Worm (Caenorhabditis elegans) whole organism, late embryonic: ENCODE results near the gene gbh-1.
A peak's percentile ranks its signal among the peaks of the same experiment; 100 is the strongest.

Source experiments
- C38D4.7 ChIP-seq: fragments of 200-800 bp; sonication (Bioruptor generic); optimal IDR thresholded peaks from 2 replicates; lab custom pipeline; 2018; ENCODE audit warnings: mild to moderate bottlenecking, missing genetic modification characterization, moderate library complexity, missing compliant biosample characterization
- F13H6.1 ChIP-seq: sonication (generic microtip); optimal IDR thresholded peaks from 2 replicates; lab custom pipeline; 2016; ENCODE audit warnings: missing genetic modification characterization, missing compliant biosample characterization
- T23F11.4 ChIP-seq: fragments of 200-800 bp; sonication (Bioruptor generic); optimal IDR thresholded peaks from 2 replicates; lab custom pipeline; 2018; ENCODE audit warnings: mild to moderate bottlenecking, missing genetic modification characterization, missing compliant biosample characterization
- Y22D7AL.16 ChIP-seq: sonication (generic microtip); optimal IDR thresholded peaks from 2 replicates; lab custom pipeline; 2016; ENCODE audit warnings: missing genetic modification characterization, missing compliant biosample characterization
- ahr-1 ChIP-seq: sonication (generic microtip); optimal IDR thresholded peaks from 2 replicates; lab custom pipeline; 2016; ENCODE audit warnings: missing genetic modification characterization, missing compliant biosample characterization
- ama-1 ChIP-seq: fragments of 150-350 bp; optimal IDR thresholded peaks from 2 replicates; lab custom pipeline; 2014
- ceh-14 ChIP-seq: sonication (generic microtip); optimal IDR thresholded peaks from 2 replicates; lab custom pipeline; 2016; ENCODE audit warnings: missing genotype, missing genetic modification characterization, missing compliant biosample characterization
- ceh-19 ChIP-seq: fragments of 200-800 bp; sonication (Bioruptor generic); optimal IDR thresholded peaks from 2 replicates; lab custom pipeline; 2018; ENCODE audit warnings: mild to moderate bottlenecking, missing genetic modification characterization, missing compliant biosample characterization
- ceh-2 ChIP-seq: sonication (generic microtip); optimal IDR thresholded peaks from 2 replicates; lab custom pipeline; 2016; ENCODE audit warnings: missing genotype, missing genetic modification characterization, missing compliant biosample characterization
- ceh-22 ChIP-seq: sonication (generic microtip); optimal IDR thresholded peaks from 2 replicates; lab custom pipeline; 2017; ENCODE audit warnings: missing biosample characterization, missing genetic modification characterization
- ceh-31 ChIP-seq: sonication (generic microtip); optimal IDR thresholded peaks from 2 replicates; lab custom pipeline; 2016; ENCODE audit warnings: missing genetic modification characterization, missing compliant biosample characterization
- ceh-48 ChIP-seq: sonication (generic microtip); optimal IDR thresholded peaks from 2 replicates; lab custom pipeline; 2016; ENCODE audit warnings: missing genetic modification characterization, inconsistent platforms, missing compliant biosample characterization
- ceh-6 ChIP-seq: fragments of 200-800 bp; sonication (Bioruptor generic); optimal IDR thresholded peaks from 2 replicates; lab custom pipeline; 2018; ENCODE audit warnings: mild to moderate bottlenecking, missing genetic modification characterization, missing compliant biosample characterization
- ceh-9 ChIP-seq: sonication (generic microtip); optimal IDR thresholded peaks from 2 replicates; lab custom pipeline; 2016; ENCODE audit warnings: mild to moderate bottlenecking, missing genetic modification characterization, inconsistent platforms, missing compliant biosample characterization
- dmd-4 ChIP-seq: sonication (generic microtip); optimal IDR thresholded peaks from 2 replicates; lab custom pipeline; 2016; ENCODE audit warnings: borderline replicate concordance, missing genetic modification characterization, missing compliant biosample characterization
- elt-2 ChIP-seq: sonication (generic microtip); optimal IDR thresholded peaks from 2 replicates; lab custom pipeline; 2016; ENCODE audit warnings: missing genetic modification reagents, missing genetic modification characterization, missing compliant biosample characterization
- elt-4 ChIP-seq: sonication (generic microtip); optimal IDR thresholded peaks from 2 replicates; lab custom pipeline; 2016; ENCODE audit warnings: missing genetic modification characterization, missing compliant biosample characterization
- hlh-13 ChIP-seq: fragments of 200-800 bp; sonication (Bioruptor generic); optimal IDR thresholded peaks from 2 replicates; lab custom pipeline; 2018; ENCODE audit warnings: mild to moderate bottlenecking, missing genetic modification characterization, missing compliant biosample characterization
- hlh-15 ChIP-seq: sonication (generic microtip); optimal IDR thresholded peaks from 2 replicates; lab custom pipeline; 2016; ENCODE audit warnings: missing genetic modification characterization, missing compliant biosample characterization
- hlh-30 ChIP-seq: sonication (generic microtip); optimal IDR thresholded peaks from 2 replicates; lab custom pipeline; 2017; ENCODE audit warnings: antibody characterized with exemption, missing genetic modification characterization, missing compliant biosample characterization; ENCODE audit not compliant: insufficient read depth
- mec-3 ChIP-seq: sonication (generic microtip); optimal IDR thresholded peaks from 2 replicates; lab custom pipeline; 2016; ENCODE audit warnings: borderline replicate concordance, missing genetic modification characterization, missing compliant biosample characterization
- nfya-1 ChIP-seq: sonication (generic microtip); optimal IDR thresholded peaks from 2 replicates; lab custom pipeline; 2017; ENCODE audit warnings: missing genetic modification characterization, mild to moderate bottlenecking, missing compliant biosample characterization, antibody characterized with exemption, moderate library complexity
- nhr-11 ChIP-seq: fragments of 150-350 bp; optimal IDR thresholded peaks from 2 replicates; lab custom pipeline; 2014; ENCODE audit warnings: missing biosample characterization, missing genetic modification characterization
- nhr-232 ChIP-seq: sonication (generic microtip); optimal IDR thresholded peaks from 2 replicates; lab custom pipeline; 2016; ENCODE audit warnings: missing genetic modification characterization, missing compliant biosample characterization
- npax-4 ChIP-seq: sonication (generic microtip); optimal IDR thresholded peaks from 2 replicates; lab custom pipeline; 2016; ENCODE audit warnings: missing genetic modification characterization, missing compliant biosample characterization
- odd-2 ChIP-seq: sonication (generic microtip); optimal IDR thresholded peaks from 2 replicates; lab custom pipeline; 2017; ENCODE audit warnings: antibody characterized with exemption, mild to moderate bottlenecking, missing genetic modification characterization, missing compliant biosample characterization
- pat-9 ChIP-seq: fragments of 200-800 bp; sonication (Bioruptor generic); optimal IDR thresholded peaks from 2 replicates; lab custom pipeline; 2018; ENCODE audit warnings: mild to moderate bottlenecking, missing genetic modification characterization, moderate library complexity, missing compliant biosample characterization
- pha-4 ChIP-seq: fragments of 150-350 bp; optimal IDR thresholded peaks from 2 replicates; lab custom pipeline; 2018; ENCODE audit warnings: missing biosample characterization, missing genetic modification reagents, missing genetic modification characterization
- pqm-1 ChIP-seq: sonication (generic microtip); optimal IDR thresholded peaks from 2 replicates; lab custom pipeline; 2016; ENCODE audit warnings: missing genetic modification characterization, missing compliant biosample characterization
- pros-1 ChIP-seq: fragments of 150-350 bp; optimal IDR thresholded peaks from 2 replicates; lab custom pipeline; 2014; ENCODE audit warnings: missing biosample characterization, missing genetic modification reagents, missing genetic modification characterization
- ref-2 ChIP-seq: sonication (generic microtip); optimal IDR thresholded peaks from 2 replicates; lab custom pipeline; 2016; ENCODE audit warnings: missing genetic modification characterization, missing compliant biosample characterization
- sdc-2 ChIP-seq: sonication (generic microtip); optimal IDR thresholded peaks from 2 replicates; lab custom pipeline; 2016; ENCODE audit warnings: missing genotype, missing genetic modification characterization, missing compliant biosample characterization
- sox-4 ChIP-seq: sonication (generic microtip); optimal IDR thresholded peaks from 2 replicates; lab custom pipeline; 2017; ENCODE audit warnings: mild to moderate bottlenecking, missing genetic modification characterization, inconsistent platforms, missing compliant biosample characterization
- syd-9 ChIP-seq: sonication (generic microtip); optimal IDR thresholded peaks from 2 replicates; lab custom pipeline; 2016; ENCODE audit warnings: mild to moderate bottlenecking, missing genetic modification characterization, moderate library complexity, missing compliant biosample characterization
- tbx-7 ChIP-seq: sonication (generic microtip); optimal IDR thresholded peaks from 2 replicates; lab custom pipeline; 2016; ENCODE audit warnings: missing genotype, missing genetic modification characterization, missing compliant biosample characterization
- ttx-3 ChIP-seq: sonication (generic microtip); optimal IDR thresholded peaks from 2 replicates; lab custom pipeline; 2016; ENCODE audit warnings: missing genetic modification reagents, missing genetic modification characterization, missing compliant biosample characterization
- unc-3 ChIP-seq, 2 experiments: fragments of 200-800 bp in 1 of 2; sonication (Bioruptor generic) in 1 of 2; sonication (generic microtip) in 1 of 2; conservative IDR thresholded peaks in 1 of 2; optimal IDR thresholded peaks in 1 of 2; 2 replicates each; pipeline versions ENCODE4 v1.3.6 to Lab custom; 2016 to 2022; ENCODE audit warnings: missing compliant biosample characterization in 2 of 2, missing genetic modification characterization in 2 of 2, missing genetic modification reagents in 1 of 2
- unc-42 ChIP-seq: sonication (generic microtip); optimal IDR thresholded peaks from 2 replicates; lab custom pipeline; 2016; ENCODE audit warnings: missing genotype, missing genetic modification characterization, missing compliant biosample characterization
- unc-55 ChIP-seq: sonication (generic microtip); optimal IDR thresholded peaks from 2 replicates; lab custom pipeline; 2017; ENCODE audit warnings: missing biosample characterization, missing genetic modification reagents, missing genetic modification characterization
- unc-86 ChIP-seq: sonication (generic microtip); optimal IDR thresholded peaks from 2 replicates; lab custom pipeline; 2016; ENCODE audit warnings: missing genetic modification characterization, missing compliant biosample characterization
- zip-5 ChIP-seq: sonication (generic microtip); optimal IDR thresholded peaks from 2 replicates; lab custom pipeline; 2016; ENCODE audit warnings: missing genetic modification characterization, missing compliant biosample characterization
- ztf-16 ChIP-seq: sonication (generic microtip); optimal IDR thresholded peaks from 2 replicates; lab custom pipeline; 2017; ENCODE audit warnings: missing genetic modification characterization, missing compliant biosample characterization

The gbh-1 gene

DNA sequence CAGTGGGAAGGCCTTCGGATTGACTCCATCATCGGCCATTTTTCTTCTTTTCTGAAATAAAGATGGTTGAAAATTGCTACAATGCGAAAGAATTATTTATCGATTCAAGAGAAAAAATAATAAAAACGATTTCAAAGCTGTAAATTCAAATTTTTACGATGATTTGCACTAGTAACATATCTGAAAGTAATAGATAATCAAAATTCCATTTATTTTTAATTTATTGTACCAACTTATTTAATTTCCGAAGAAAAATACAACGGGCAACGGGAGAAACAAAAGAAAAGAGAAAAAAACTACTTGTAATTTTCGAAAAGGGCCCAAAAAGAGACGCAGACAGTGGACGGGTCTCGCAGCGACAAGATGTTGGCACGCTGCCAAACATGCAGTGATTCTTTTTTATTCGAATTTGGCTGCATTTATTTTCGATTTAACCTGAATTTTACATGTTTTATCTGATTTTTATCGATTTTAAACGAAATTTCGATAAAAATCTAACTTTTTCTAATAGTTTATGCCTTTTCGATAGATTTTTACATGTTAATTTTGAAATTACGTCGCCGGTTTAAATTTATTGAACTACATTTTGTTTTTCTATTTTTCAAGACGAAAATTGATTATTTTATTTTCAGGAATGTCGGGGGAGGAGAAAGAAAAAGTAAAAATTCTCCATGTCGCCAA lies 34.9 kb downstream of the gbh-1 start, which contains the start of the genes snu-13 and rsp-7 (continued):
- TF ChIP-seq sdc-2 (no peak), C38D4.7 (GFP tag; lab: Kevin White, UChicago) (no peak), ceh-31 (peak; percentile 12), ahr-1 (no peak), pros-1 (tag; lab: Kevin White, UChicago) (no peak), ceh-48 (tag; lab: Kevin White, UChicago) (no peak), ceh-6 (GFP tag; lab: Kevin White, UChicago) (no peak), ref-2 (tag; lab: Kevin White, UChicago) (no peak), ceh-22 (tag; lab: Kevin White, UChicago) (no peak), nhr-232 (tag; lab: Kevin White, UChicago) (no peak), unc-86 (no peak), dmd-4 (no peak), npax-4 (no peak), elt-4 (tag; lab: Kevin White, UChicago) (no peak), nfya-1 (tag; lab: Kevin White, UChicago) (peak; percentile 49), syd-9 (no peak), ceh-14 (tag; lab: Kevin White, UChicago) (no peak), zip-5 (tag; lab: Kevin White, UChicago) (no peak), F13H6.1 (tag; lab: Kevin White, UChicago) (no peak), odd-2 (tag; lab: Kevin White, UChicago) (no peak), elt-2 (peak; percentile 8), sox-4 (no peak), tbx-7 (tag; lab: Kevin White, UChicago) (no peak)

DNA sequence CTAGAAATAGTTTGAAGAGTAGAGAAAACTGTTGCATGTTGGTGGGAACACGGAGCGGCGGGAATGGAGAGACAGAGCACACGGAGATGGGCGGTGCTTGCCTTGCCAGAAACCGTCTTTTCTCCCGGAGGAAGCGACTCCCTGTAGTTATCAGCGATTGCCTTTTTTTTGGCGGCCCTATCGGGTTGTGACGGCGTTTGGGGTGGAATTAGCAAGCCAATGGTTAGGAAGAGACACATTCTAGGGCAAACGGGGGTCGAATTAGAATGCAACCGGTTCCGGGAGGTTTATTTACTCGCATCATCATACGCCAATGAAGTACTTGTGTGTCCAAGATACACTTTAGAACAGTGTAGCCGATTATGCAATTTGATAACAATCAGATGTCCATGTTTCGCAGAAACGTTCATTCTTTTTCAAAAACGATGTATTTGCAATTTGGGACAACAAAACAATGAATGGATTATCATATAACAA lies 35.9 kb downstream of the gbh-1 start, which contains the start of gene lact-3:
Gene lact-3 (minus strand): TSS at position 51 of the 477 bp plus-strand sequence.
- TF ChIP-seq unc-55 (GFP tag; lab: Kevin White, UChicago) (no peak), elt-2 (peak; percentile 31)

DNA sequence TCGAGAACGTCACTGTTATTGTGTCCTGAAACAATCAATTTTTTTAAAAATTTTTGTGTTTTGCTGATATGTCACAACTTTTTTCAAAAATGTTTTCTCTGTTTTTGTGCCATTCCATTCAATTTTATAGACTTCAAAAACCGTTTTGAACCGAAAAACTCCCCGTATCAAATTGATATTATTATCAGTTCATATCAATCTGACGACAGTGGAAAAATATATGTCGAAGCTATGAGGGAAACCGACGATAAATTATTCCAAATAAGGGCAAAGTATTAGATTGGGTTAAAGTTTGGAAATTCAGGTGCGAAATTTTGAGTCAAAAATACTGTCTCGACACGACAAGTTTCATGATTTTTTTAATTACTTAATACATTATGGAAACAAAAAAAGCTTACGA lies 37.2 kb downstream of the gbh-1 start:
- TF ChIP-seq ceh-9 (tag; lab: Kevin White, UChicago) = no peak
- no peak for TF ChIP-seq dmd-4
- no peak for TF ChIP-seq hlh-13 (GFP tag; lab: Kevin White, UChicago)
- TF ChIP-seq ttx-3 (tag; lab: Kevin White, UChicago) = no peak
- TF ChIP-seq nfya-1 (tag; lab: Kevin White, UChicago) = no peak
- TF ChIP-seq ceh-6 (GFP tag; lab: Kevin White, UChicago) = no peak
- TF ChIP-seq ceh-48 (tag; lab: Kevin White, UChicago) = no peak
- no peak for TF ChIP-seq syd-9
- no peak for TF ChIP-seq mec-3 (tag; lab: Kevin White, UChicago)
- no peak for TF ChIP-seq unc-42 (tag; lab: Kevin White, UChicago)
- no peak for TF ChIP-seq T23F11.4 (GFP tag; lab: Kevin White, UChicago)
- no peak for TF ChIP-seq ama-1 (lab: Kevin White, UChicago)
- TF ChIP-seq hlh-15 (tag; lab: Kevin White, UChicago) = no peak
- TF ChIP-seq ztf-16 = no peak
- no peak for TF ChIP-seq ceh-2 (tag; lab: Kevin White, UChicago)
- no peak for TF ChIP-seq unc-3 (GFP tag; conservative IDR thresholded peaks at IDR 0.05; lab: Robert Waterston, UW)
- no peak for TF ChIP-seq unc-3 (tag; optimal IDR thresholded peaks at IDR 0.05; lab: Kevin White, UChicago)
- TF ChIP-seq pha-4 (tag; lab: Kevin White, UChicago) = no peak

DNA sequence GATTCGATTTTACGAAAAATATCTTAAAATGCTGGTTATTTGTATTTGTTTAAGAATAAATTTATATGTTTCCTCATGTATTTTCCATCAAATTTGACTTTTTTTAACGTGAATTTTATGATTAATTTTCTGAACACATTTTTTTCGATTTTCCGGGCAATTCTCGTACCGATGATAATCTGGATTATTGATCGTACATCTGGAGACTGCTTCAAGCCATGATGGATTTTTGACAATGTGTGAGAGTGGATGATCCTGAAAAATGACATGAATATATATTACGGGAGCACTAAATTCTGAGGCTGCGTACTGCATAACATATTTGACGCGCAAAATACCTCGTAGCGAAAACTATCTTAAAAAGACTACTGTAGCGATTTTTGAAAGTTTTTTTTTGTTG lies 39.2 kb downstream of the gbh-1 start:
- TF ChIP-seq nhr-11 (no peak), elt-4 (tag; lab: Kevin White, UChicago) (no peak), Y22D7AL.16 (tag; lab: Kevin White, UChicago) (no peak), pat-9 (no peak), ceh-19 (GFP tag; lab: Kevin White, UChicago) (no peak), unc-3 (GFP tag; conservative IDR thresholded peaks at IDR 0.05; lab: Robert Waterston, UW) (no peak), unc-3 (tag; optimal IDR thresholded peaks at IDR 0.05; lab: Kevin White, UChicago) (no peak), sdc-2 (no peak), pqm-1 (tag; lab: Kevin White, UChicago) (no peak), hlh-30 (tag; lab: Kevin White, UChicago) (no peak), nhr-232 (tag; lab: Kevin White, UChicago) (no peak)
